Worm (Caenorhabditis elegans) whole organism, early embryonic: Measurements from ENCODE around the gene F43D2.7.

ENCODE experiments used
- B0310.2 ChIP-seq: sonication (generic microtip); optimal IDR thresholded peaks from 2 replicates; lab custom pipeline; 2016; ENCODE audit warnings: mild to moderate bottlenecking, missing genetic modification characterization, missing compliant biosample characterization
- F13C5.2 ChIP-seq: sonication (generic microtip); optimal IDR thresholded peaks from 2 replicates; lab custom pipeline; 2017; ENCODE audit warnings: mild to moderate bottlenecking, missing genetic modification characterization, inconsistent platforms, missing compliant biosample characterization
- aly-1 ChIP-seq: sonication (generic microtip); optimal IDR thresholded peaks from 2 replicates; lab custom pipeline; 2016; ENCODE audit warnings: missing genetic modification characterization, missing compliant biosample characterization
- ama-1 ChIP-seq: fragments of 150-350 bp; optimal IDR thresholded peaks from 2 replicates; lab custom pipeline; 2014
- ceh-13 ChIP-seq: fragments of 200-800 bp; sonication (Bioruptor generic); optimal IDR thresholded peaks from 2 replicates; lab custom pipeline; 2018; ENCODE audit warnings: mild to moderate bottlenecking, missing genetic modification characterization, missing compliant biosample characterization
- ceh-36 ChIP-seq: sonication (generic microtip); optimal IDR thresholded peaks from 2 replicates; lab custom pipeline; 2016; ENCODE audit warnings: missing genetic modification characterization, inconsistent platforms, missing compliant biosample characterization
- ets-7 ChIP-seq: sonication (generic microtip); optimal IDR thresholded peaks from 2 replicates; lab custom pipeline; 2016; ENCODE audit warnings: missing genotype, missing genetic modification characterization, missing compliant biosample characterization
- flt-1 ChIP-seq: fragments of 200-800 bp; sonication (Bioruptor generic); IDR thresholded peaks from 2 replicates; pipeline ENCODE4 v1.3.6; 2022; ENCODE audit warnings: missing genetic modification characterization, missing compliant biosample characterization
- hmbx-1 ChIP-seq: sonication (generic microtip); optimal IDR thresholded peaks from 2 replicates; lab custom pipeline; 2016; ENCODE audit warnings: mild to moderate bottlenecking, missing genetic modification characterization, missing compliant biosample characterization
- hmg-4 ChIP-seq: fragments of 200-800 bp; sonication (Bioruptor generic); optimal IDR thresholded peaks from 2 replicates; lab custom pipeline; 2018; ENCODE audit warnings: mild to moderate bottlenecking, missing genetic modification characterization, missing compliant biosample characterization
- hnd-1 ChIP-seq: sonication (generic microtip); optimal IDR thresholded peaks from 2 replicates; lab custom pipeline; 2016; ENCODE audit warnings: missing genetic modification characterization, missing compliant biosample characterization
- pes-1 ChIP-seq: fragments of 200-800 bp; sonication (Bioruptor generic); IDR thresholded peaks from 2 replicates; pipeline ENCODE4 v1.3.6; 2022; ENCODE audit warnings: missing genetic modification reagents, missing genetic modification characterization, missing compliant biosample characterization
- scrt-1 ChIP-seq: fragments of 200-800 bp; sonication (Bioruptor generic); IDR thresholded peaks from 2 replicates; pipeline ENCODE4 v1.3.6; 2022; ENCODE audit warnings: missing genetic modification characterization, missing compliant biosample characterization
- sea-1 ChIP-seq: fragments of 200-800 bp; sonication (Bioruptor generic); conservative IDR thresholded peaks from 2 replicates; pipeline ENCODE4 v1.3.6; 2022; ENCODE audit warnings: missing genetic modification characterization, missing compliant biosample characterization
- tbx-11 ChIP-seq: fragments of 200-800 bp; sonication (Bioruptor generic); IDR thresholded peaks from 2 replicates; pipeline ENCODE4 v1.3.6; 2022; ENCODE audit warnings: missing genetic modification characterization, missing compliant biosample characterization
- tbx-37 ChIP-seq: fragments of 200-800 bp; sonication (Bioruptor generic); conservative IDR thresholded peaks from 2 replicates; pipeline ENCODE4 v1.3.6; 2022; ENCODE audit warnings: missing genetic modification reagents, missing genetic modification characterization, missing compliant biosample characterization
- tra-4 ChIP-seq: sonication (generic microtip); optimal IDR thresholded peaks from 2 replicates; lab custom pipeline; 2017; ENCODE audit warnings: missing genetic modification characterization, missing compliant biosample characterization

The F43D2.7 gene

DNA sequence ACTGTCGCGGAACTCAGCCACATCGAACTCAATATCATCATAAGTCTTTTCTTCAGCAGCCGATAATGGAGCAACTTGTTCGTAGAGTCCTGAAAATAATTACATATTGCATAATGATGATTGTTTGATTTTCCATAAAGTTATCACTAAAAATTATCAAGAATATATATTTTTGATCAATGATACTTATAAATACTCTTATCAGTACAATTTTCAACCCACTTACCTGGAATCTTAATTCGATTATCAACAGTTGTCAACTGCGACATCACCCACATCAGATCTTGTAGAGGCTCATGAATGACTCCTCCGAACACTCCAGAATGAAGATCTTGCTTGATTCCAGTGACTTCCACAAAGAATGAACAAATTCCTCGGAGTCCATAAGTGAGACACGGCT is 44.0 kb downstream of the F43D2.7 start:
- TF ChIP-seq hnd-1 (tag; lab: Kevin White, UChicago) (no peak), pes-1 (GFP tag; lab: Robert Waterston, UW) (no peak), tra-4 (no peak)

DNA sequence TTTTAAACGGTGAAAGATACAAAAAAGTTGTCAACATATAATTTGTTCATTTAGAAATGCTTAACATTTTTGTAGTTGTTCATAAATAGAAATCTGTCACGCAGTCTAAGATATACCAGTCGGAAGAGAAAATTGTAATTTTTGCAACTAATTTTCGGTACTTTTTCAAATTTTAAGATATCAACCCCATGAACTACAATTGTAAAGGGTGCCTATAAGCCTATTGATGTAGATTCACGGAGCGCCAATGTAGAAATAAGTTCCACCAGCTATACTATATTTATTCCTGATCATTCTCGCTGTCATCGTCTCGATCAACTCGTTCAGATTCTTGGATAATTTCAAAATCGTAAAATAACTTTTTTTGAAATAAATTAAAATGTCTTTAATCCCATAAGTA is 45.0 kb downstream of the F43D2.7 start:
- TF ChIP-seq pes-1 (GFP tag; lab: Robert Waterston, UW) (no peak), flt-1 (GFP tag; lab: Robert Waterston, UW) (no peak), ama-1 (lab: Kevin White, UChicago) (no peak), hnd-1 (tag; lab: Kevin White, UChicago) (no peak), tra-4 (no peak), ets-7 (tag; lab: Kevin White, UChicago) (no peak), aly-1 (tag; lab: Kevin White, UChicago) (no peak), sea-1 (GFP tag; lab: Robert Waterston, UW) (no peak), B0310.2 (tag; lab: Kevin White, UChicago) (no peak), hmbx-1 (tag; lab: Kevin White, UChicago) (no peak), ceh-13 (GFP tag; lab: Kevin White, UChicago) (no peak), scrt-1 (no peak), hmg-4 (no peak), F13C5.2 (no peak), tbx-37 (no peak)

DNA sequence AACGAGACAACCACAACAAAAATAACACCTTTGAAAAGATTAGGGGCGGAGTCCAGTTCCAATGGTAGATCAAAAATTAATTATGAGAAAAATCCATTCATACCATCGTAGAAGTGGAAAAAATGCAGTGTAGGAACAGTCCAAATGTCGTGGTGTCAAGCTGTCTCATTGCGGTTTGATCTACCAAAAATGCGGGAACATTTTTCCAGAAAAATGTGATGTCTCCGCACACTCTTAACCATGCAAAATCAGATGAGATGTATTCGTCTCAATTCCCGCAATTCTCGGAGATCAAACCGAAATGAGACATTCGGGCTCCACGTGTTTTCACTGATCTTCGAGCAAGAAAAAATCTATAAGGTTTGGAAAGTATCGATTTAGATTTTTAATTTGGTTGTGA is 45.9 kb downstream of the F43D2.7 start:
- no peak for TF ChIP-seq hnd-1 (tag; lab: Kevin White, UChicago)
- TF ChIP-seq F13C5.2, result no peak
- no peak for TF ChIP-seq ama-1 (lab: Kevin White, UChicago)
- no peak for TF ChIP-seq hmg-4
- no peak for TF ChIP-seq tbx-37
- TF ChIP-seq tra-4, result no peak
- TF ChIP-seq pes-1 (GFP tag; lab: Robert Waterston, UW), result no peak
- TF ChIP-seq scrt-1, result no peak
- no peak for TF ChIP-seq hmbx-1 (tag; lab: Kevin White, UChicago)
- TF ChIP-seq aly-1 (tag; lab: Kevin White, UChicago), result no peak
- TF ChIP-seq B0310.2 (tag; lab: Kevin White, UChicago), result no peak
- TF ChIP-seq tbx-11 (GFP tag; lab: Robert Waterston, UW), result no peak
- no peak for TF ChIP-seq ceh-13 (GFP tag; lab: Kevin White, UChicago)
- TF ChIP-seq flt-1 (GFP tag; lab: Robert Waterston, UW), result no peak
- no peak for TF ChIP-seq ceh-36 (tag; lab: Kevin White, UChicago)
- TF ChIP-seq sea-1 (GFP tag; lab: Robert Waterston, UW), result no peak
